Fruit fly (Drosophila melanogaster): ENCODE data around the gene Tim13.

- no peak for TF ChIP-seq psq (optimal IDR thresholded peaks at IDR 0.05)
- TF ChIP-seq Sin3A (optimal IDR thresholded peaks at IDR 0.05): no peak
- no peak for TF ChIP-seq Myc (optimal IDR thresholded peaks at IDR 0.05)
Observed at dm6 chr3L:11800761-11801160, 26.5 kb upstream of the Tim13 start, which contains the start of gene Gcat.

All from Kc167 (cell line).